Worm (Caenorhabditis elegans) whole organism, L4 larva: Measurements from ENCODE around the gene F58G11.4.
A peak's percentile ranks its signal among the peaks of the same experiment; 100 is the strongest.

Experiments used
- F10B5.3 ChIP-seq: sonication (generic microtip); optimal IDR thresholded peaks from 2 replicates; lab custom pipeline; 2016; ENCODE audit warnings: mild to moderate bottlenecking, missing genetic modification characterization, missing compliant biosample characterization
- F26F4.8 ChIP-seq: fragments of 200-800 bp; sonication (Bioruptor generic); conservative IDR thresholded peaks from 2 replicates; pipeline ENCODE4 v1.3.6; 2022; ENCODE audit warnings: missing genetic modification characterization, missing compliant biosample characterization
- F49E8.2 ChIP-seq: sonication (generic microtip); optimal IDR thresholded peaks from 2 replicates; lab custom pipeline; 2016; ENCODE audit warnings: missing compliant biosample characterization, mild to moderate bottlenecking, missing genetic modification characterization, borderline replicate concordance
- Y105C5A.15 ChIP-seq: fragments of 200-800 bp; sonication (Bioruptor generic); IDR thresholded peaks from 2 replicates; pipeline ENCODE4 v1.3.6; 2022; ENCODE audit warnings: missing genetic modification characterization, missing compliant biosample characterization
- Y48G9A.11 ChIP-seq: fragments of 200-800 bp; sonication (Bioruptor generic); IDR thresholded peaks from 2 replicates; pipeline ENCODE4 v1.3.6; 2022; ENCODE audit warnings: missing genetic modification reagents, missing genetic modification characterization, missing compliant biosample characterization
- ZK337.2 ChIP-seq: fragments of 200-800 bp; sonication (Bioruptor generic); IDR thresholded peaks from 2 replicates; pipeline ENCODE4 v1.3.6; 2022; ENCODE audit warnings: missing genetic modification reagents, missing genetic modification characterization, missing compliant biosample characterization
- aha-1 ChIP-seq: fragments of 150-350 bp; peaks from one replicate; lab custom pipeline; 2014; ENCODE audit warnings: missing biosample characterization, missing genetic modification characterization
- arid-1 ChIP-seq: fragments of 200-800 bp; sonication (Bioruptor generic); conservative IDR thresholded peaks from 2 replicates; pipeline ENCODE4 v1.3.6; 2022; ENCODE audit warnings: missing genetic modification reagents, missing genetic modification characterization, missing compliant biosample characterization
- ceh-28 ChIP-seq: fragments of 150-350 bp; optimal IDR thresholded peaks from 2 replicates; lab custom pipeline; 2014; ENCODE audit warnings: missing biosample characterization, missing genetic modification reagents, missing genetic modification characterization
- ceh-44 ChIP-seq: fragments of 200-800 bp; sonication (Bioruptor generic); IDR thresholded peaks from 2 replicates; pipeline ENCODE4 v1.3.6; 2022; ENCODE audit warnings: missing genetic modification reagents, missing genetic modification characterization, missing compliant biosample characterization
- ces-1 ChIP-seq: fragments of 150-350 bp; sonication (generic microtip); optimal IDR thresholded peaks from 4 replicates; lab custom pipeline; 2014; ENCODE audit warnings: missing biosample characterization, missing genetic modification reagents, missing genetic modification characterization
- cey-2 ChIP-seq: sonication (generic microtip); optimal IDR thresholded peaks from 3 replicates; lab custom pipeline; 2017; ENCODE audit warnings: missing genetic modification characterization, mild to moderate bottlenecking, missing compliant biosample characterization, antibody characterized with exemption, borderline replicate concordance; ENCODE audit not compliant: insufficient read depth
- ctbp-1 ChIP-seq: fragments of 200-800 bp; sonication (Bioruptor generic); IDR thresholded peaks from 2 replicates; pipeline ENCODE4 v1.3.6; 2022; ENCODE audit warnings: missing genetic modification reagents, missing genetic modification characterization, missing compliant biosample characterization
- daf-12 ChIP-seq: fragments of 150-350 bp; optimal IDR thresholded peaks from 2 replicates; lab custom pipeline; 2014; ENCODE audit warnings: missing biosample characterization, missing genetic modification reagents, missing genetic modification characterization
- daf-16 ChIP-seq, 3 experiments: sonication (generic microtip); optimal IDR thresholded peaks; 2 replicates each; lab custom pipeline; 2016 to 2017; ENCODE audit warnings: missing genetic modification characterization in 3 of 3, missing genetic modification reagents in 3 of 3, mild to moderate bottlenecking in 2 of 3, missing compliant biosample characterization in 2 of 3, missing biosample characterization in 1 of 3, moderate library complexity in 1 of 3
- daf-8 ChIP-seq: fragments of 200-800 bp; sonication (Bioruptor generic); IDR thresholded peaks from 2 replicates; pipeline ENCODE4 v1.3.6; 2022; ENCODE audit warnings: missing genetic modification characterization, missing compliant biosample characterization
- dmd-6 ChIP-seq: fragments of 200-800 bp; sonication (Bioruptor generic); IDR thresholded peaks from 2 replicates; pipeline ENCODE4 v1.3.6; 2022; ENCODE audit warnings: missing genetic modification reagents, missing genetic modification characterization, missing compliant biosample characterization
- dmd-9 ChIP-seq: fragments of 200-800 bp; sonication (Bioruptor generic); IDR thresholded peaks from 2 replicates; pipeline ENCODE4 v1.3.6; 2022; ENCODE audit warnings: missing genetic modification reagents, missing genetic modification characterization, missing compliant biosample characterization
- dve-1 ChIP-seq: sonication (generic microtip); optimal IDR thresholded peaks from 2 replicates; lab custom pipeline; 2017; ENCODE audit warnings: antibody characterized with exemption, mild to moderate bottlenecking, missing genetic modification characterization, missing compliant biosample characterization; ENCODE audit not compliant: insufficient read depth
- egl-43 ChIP-seq: fragments of 200-800 bp; sonication (Bioruptor generic); IDR thresholded peaks from 2 replicates; pipeline ENCODE4 v1.3.6; 2022; ENCODE audit warnings: missing genetic modification reagents, missing genetic modification characterization, missing compliant biosample characterization
- hlh-11 ChIP-seq: fragments of 200-800 bp; sonication (Bioruptor generic); optimal IDR thresholded peaks from 2 replicates; lab custom pipeline; 2018; ENCODE audit warnings: mild to moderate bottlenecking, missing genetic modification characterization, missing compliant biosample characterization
- hlh-30 ChIP-seq: sonication (generic microtip); optimal IDR thresholded peaks from 2 replicates; lab custom pipeline; 2017; ENCODE audit warnings: antibody characterized with exemption, mild to moderate bottlenecking, missing genetic modification characterization, missing compliant biosample characterization; ENCODE audit not compliant: insufficient read depth
- lin-13 ChIP-seq: fragments of 150-350 bp; optimal IDR thresholded peaks from 2 replicates; lab custom pipeline; 2014; ENCODE audit warnings: missing biosample characterization, missing genetic modification reagents, missing genetic modification characterization
- lin-38 ChIP-seq: fragments of 200-800 bp; sonication (Bioruptor generic); IDR thresholded peaks from 2 replicates; pipeline ENCODE4 v1.3.6; 2022; ENCODE audit warnings: missing genetic modification reagents, missing genetic modification characterization, missing compliant biosample characterization
- lir-3 ChIP-seq: sonication (generic microtip); optimal IDR thresholded peaks from 2 replicates; lab custom pipeline; 2016; ENCODE audit warnings: mild to moderate bottlenecking, missing genetic modification characterization, missing compliant biosample characterization
- lsy-2 ChIP-seq, 2 experiments: fragments of 150-350 bp in 1 of 2; sonication (generic microtip) in 1 of 2; optimal IDR thresholded peaks; 2 replicates each; lab custom pipeline; 2014 to 2017; ENCODE audit warnings: missing biosample characterization in 2 of 2, missing genetic modification characterization in 2 of 2
- mep-1 ChIP-seq: fragments of 150-350 bp; sonication (generic microtip); optimal IDR thresholded peaks from 3 replicates; lab custom pipeline; 2014; ENCODE audit warnings: missing biosample characterization, missing genetic modification characterization
- mes-2 ChIP-seq: sonication (generic microtip); optimal IDR thresholded peaks from 2 replicates; lab custom pipeline; 2016; ENCODE audit warnings: missing genotype, mild to moderate bottlenecking, missing genetic modification characterization, missing compliant biosample characterization; ENCODE audit not compliant: poor library complexity, severe bottlenecking
- mxl-2 ChIP-seq: fragments of 200-800 bp; sonication (Bioruptor generic); conservative IDR thresholded peaks from 2 replicates; pipeline ENCODE4 v1.3.6; 2022; ENCODE audit warnings: missing genetic modification reagents, missing genetic modification characterization, missing compliant biosample characterization
- nhr-111 ChIP-seq: fragments of 200-800 bp; sonication (Bioruptor generic); optimal IDR thresholded peaks from 2 replicates; lab custom pipeline; 2018; ENCODE audit warnings: mild to moderate bottlenecking, missing genetic modification characterization, missing compliant biosample characterization
- nhr-237 ChIP-seq: sonication (generic microtip); optimal IDR thresholded peaks from 2 replicates; lab custom pipeline; 2017; ENCODE audit warnings: missing biosample characterization, missing genetic modification characterization
- nhr-28 ChIP-seq: fragments of 150-350 bp; optimal IDR thresholded peaks from 2 replicates; lab custom pipeline; 2014; ENCODE audit warnings: missing biosample characterization, missing genetic modification characterization
- nhr-77 ChIP-seq: fragments of 150-350 bp; optimal IDR thresholded peaks from 2 replicates; lab custom pipeline; 2014; ENCODE audit warnings: missing biosample characterization, missing genetic modification characterization
- pha-4 ChIP-seq, 2 experiments: fragments of 150-350 bp in 1 of 2; fragments of 200-800 bp in 1 of 2; sonication (Bioruptor generic) in 1 of 2; IDR thresholded peaks in 1 of 2; optimal IDR thresholded peaks in 1 of 2; 2 replicates each; pipeline versions ENCODE4 v1.3.6 to Lab custom; 2014 to 2022; ENCODE audit warnings: missing genetic modification characterization in 2 of 2, missing genetic modification reagents in 2 of 2, missing biosample characterization in 1 of 2, missing compliant biosample characterization in 1 of 2
- php-3 ChIP-seq: fragments of 200-800 bp; sonication (Bioruptor generic); IDR thresholded peaks from 2 replicates; pipeline ENCODE4 v1.3.6; 2022; ENCODE audit warnings: missing genetic modification reagents, missing genetic modification characterization, missing compliant biosample characterization
- set-16 ChIP-seq: fragments of 200-800 bp; sonication (Bioruptor generic); IDR thresholded peaks from 2 replicates; pipeline ENCODE4 v1.3.6; 2022; ENCODE audit warnings: missing genetic modification reagents, missing genetic modification characterization, missing compliant biosample characterization
- tag-97 ChIP-seq: fragments of 200-800 bp; sonication (Bioruptor generic); IDR thresholded peaks from 2 replicates; pipeline ENCODE4 v1.3.6; 2022; ENCODE audit warnings: missing genetic modification characterization, missing compliant biosample characterization
- unc-130 ChIP-seq: sonication (generic microtip); optimal IDR thresholded peaks from 2 replicates; lab custom pipeline; 2016; ENCODE audit warnings: missing genetic modification reagents, missing genetic modification characterization, missing compliant biosample characterization
- unc-39 ChIP-seq: sonication (generic microtip); optimal IDR thresholded peaks from 2 replicates; lab custom pipeline; 2017; ENCODE audit warnings: missing biosample characterization, missing genetic modification characterization
- unc-62 ChIP-seq, 3 experiments: fragments of 150-350 bp in 1 of 3; sonication (generic microtip); optimal IDR thresholded peaks in 2 of 3; peaks in 1 of 3; 1 replicate in 1 of 3; 2 replicates in 2 of 3; lab custom pipeline; 2014 to 2017; ENCODE audit warnings: missing biosample characterization in 3 of 3, missing genetic modification characterization in 3 of 3, missing genetic modification reagents in 3 of 3, missing genotype in 1 of 3
- zag-1 ChIP-seq: fragments of 150-350 bp; optimal IDR thresholded peaks from 2 replicates; lab custom pipeline; 2014; ENCODE audit warnings: missing biosample characterization, missing genetic modification characterization
- zip-2 ChIP-seq: fragments of 150-350 bp; optimal IDR thresholded peaks from 2 replicates; lab custom pipeline; 2014; ENCODE audit warnings: missing biosample characterization, missing genetic modification characterization
- ztf-11 ChIP-seq: fragments of 150-350 bp; optimal IDR thresholded peaks from 2 replicates; lab custom pipeline; 2014; ENCODE audit warnings: missing biosample characterization, missing genetic modification characterization

The F58G11.4 gene

ce11 chrV:13659219-13659618, 13.2 kb upstream of the F58G11.4 start (continued):
- TF ChIP-seq dmd-9 (GFP tag; lab: Robert Waterston, UW) (no peak), tag-97 (GFP tag; lab: Robert Waterston, UW) (no peak), dve-1 (tag; lab: Kevin White, UChicago) (peak; percentile 35), zag-1 (tag; lab: Kevin White, UChicago) (no peak), egl-43 (GFP tag; lab: Robert Waterston, UW) (no peak), zip-2 (tag; lab: Kevin White, UChicago) (no peak), F10B5.3 (no peak), F26F4.8 (GFP tag; lab: Robert Waterston, UW) (no peak)

ce11 chrV:13660115-13660514, 12.3 kb upstream of the F58G11.4 start:
- TF ChIP-seq unc-39 (tag; lab: Kevin White, UChicago), result no peak
- TF ChIP-seq dve-1 (tag; lab: Kevin White, UChicago), result no peak
- TF ChIP-seq daf-12 (tag; lab: Kevin White, UChicago), result no peak
- TF ChIP-seq nhr-237 (tag; lab: Kevin White, UChicago), result no peak
- TF ChIP-seq daf-8 (GFP tag; lab: Robert Waterston, UW), result no peak
- TF ChIP-seq lsy-2 (tag; optimal IDR thresholded peaks at IDR 0.05; lab: Kevin White, UChicago), result peak in 1 of 2 experiments; percentile 35
- TF ChIP-seq unc-130 (GFP tag; lab: Kevin White, UChicago), result peak; percentile 24

- peak; percentile 52 for TF ChIP-seq dve-1 (tag; lab: Kevin White, UChicago)
- no peak for TF ChIP-seq set-16 (GFP tag; lab: Robert Waterston, UW)
- peak; percentile 24 for TF ChIP-seq ceh-28 (tag; lab: Kevin White, UChicago)
- TF ChIP-seq arid-1 (GFP tag; lab: Robert Waterston, UW), result no peak
- TF ChIP-seq hlh-11 (tag; lab: Kevin White, UChicago), result peak; percentile 54
- TF ChIP-seq unc-62 (GFP tag; optimal IDR thresholded peaks at IDR 0.05 in 1 of 2; lab: Kevin White, UChicago), result peak in 1 of 2 experiments; percentile 33
- no peak for TF ChIP-seq unc-62 (tag; optimal IDR thresholded peaks at IDR 0.05; lab: Kevin White, UChicago)
- TF ChIP-seq php-3 (GFP tag; lab: Robert Waterston, UW), result no peak
- TF ChIP-seq mep-1, result peak; percentile 17
- no peak for TF ChIP-seq ceh-44 (GFP tag; lab: Robert Waterston, UW)
- peak; percentile 15 for TF ChIP-seq nhr-77 (tag; lab: Kevin White, UChicago)
- TF ChIP-seq F49E8.2 (tag; lab: Kevin White, UChicago), result no peak
- no peak for TF ChIP-seq ctbp-1 (GFP tag; lab: Robert Waterston, UW)
- TF ChIP-seq mes-2, result peak; percentile 43
- peak; percentile 45 for TF ChIP-seq nhr-28
- no peak for TF ChIP-seq ZK337.2
- no peak for TF ChIP-seq ztf-11
- TF ChIP-seq ces-1 (GFP tag; lab: Kevin White, UChicago), result no peak
- no peak for TF ChIP-seq Y105C5A.15 (GFP tag; lab: Robert Waterston, UW)
- peak; percentile 25 for TF ChIP-seq hlh-30 (tag; lab: Kevin White, UChicago)
- TF ChIP-seq zip-2 (tag; lab: Kevin White, UChicago), result no peak
- peak in 1 of 2 experiments; percentile 0 for TF ChIP-seq daf-16 (GFP tag; optimal IDR thresholded peaks at IDR 0.05; lab: Kevin White, UChicago)
- TF ChIP-seq daf-16 (tag; optimal IDR thresholded peaks at IDR 0.05; lab: Kevin White, UChicago), result peak; percentile 71
- TF ChIP-seq lin-38 (GFP tag; lab: Robert Waterston, UW), result peak; percentile 55
- TF ChIP-seq pha-4 (GFP tag; IDR thresholded peaks at IDR 0.05; lab: Robert Waterston, UW), result no peak
- TF ChIP-seq pha-4 (tag; optimal IDR thresholded peaks at IDR 0.05; lab: Kevin White, UChicago), result no peak
- no peak for TF ChIP-seq Y48G9A.11
- TF ChIP-seq mxl-2 (GFP tag; lab: Robert Waterston, UW), result no peak
- TF ChIP-seq cey-2, result no peak
- peak; percentile 17 for TF ChIP-seq aha-1 (tag; lab: Kevin White, UChicago)
- TF ChIP-seq lin-13, result no peak
- TF ChIP-seq dmd-6 (GFP tag; lab: Robert Waterston, UW), result peak; percentile 23; the same call in 1 of the 2 replicates
- TF ChIP-seq lir-3 (tag; lab: Kevin White, UChicago), result no peak
- TF ChIP-seq nhr-111 (GFP tag; lab: Kevin White, UChicago), result no peak
Observed at ce11 chrV:13660660-13661325, 11.6 kb upstream of the F58G11.4 start, which contains the start of gene letm-1. letm-1 (plus strand) TSS chrV:13661257.
